Fruit fly (Drosophila melanogaster): ENCODE measurements around the gene Pka-C3.

DNA sequence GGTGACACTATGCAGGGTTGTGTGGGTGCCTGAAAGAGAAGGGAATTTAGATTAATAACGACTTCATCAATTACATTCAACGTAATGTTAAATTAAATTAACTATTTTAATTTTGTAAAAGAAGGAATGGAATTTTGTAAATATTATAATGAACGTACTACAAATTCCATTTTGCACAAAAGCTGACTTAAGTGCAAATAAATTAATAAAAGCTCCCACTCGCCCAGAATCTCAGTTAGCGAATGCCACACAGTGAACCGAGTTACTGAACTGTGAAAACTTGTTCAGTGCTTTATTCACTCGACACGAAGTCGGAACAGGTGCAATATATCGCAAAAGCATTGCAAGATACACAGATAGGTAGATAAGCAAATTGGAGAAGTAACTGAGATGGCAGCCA lies 20.5 kb upstream of the Pka-C3 start, which contains the start of gene CG17026:
- TF ChIP-seq kay (GFP tag; ENCODE audit: borderline replicate concordance) (no peak), CG5204 (GFP tag; optimal IDR thresholded peaks at IDR 0.05) (no peak), CG12768 (GFP tag; optimal IDR thresholded peaks at IDR 0.05) (no peak), CG11617 (GFP tag; optimal IDR thresholded peaks at IDR 0.05) (no peak)

Measured in whole organism, adult.